Fruit fly (Drosophila melanogaster): ENCODE measurements around the gene CG31668.

Gene CG31668

DNA sequence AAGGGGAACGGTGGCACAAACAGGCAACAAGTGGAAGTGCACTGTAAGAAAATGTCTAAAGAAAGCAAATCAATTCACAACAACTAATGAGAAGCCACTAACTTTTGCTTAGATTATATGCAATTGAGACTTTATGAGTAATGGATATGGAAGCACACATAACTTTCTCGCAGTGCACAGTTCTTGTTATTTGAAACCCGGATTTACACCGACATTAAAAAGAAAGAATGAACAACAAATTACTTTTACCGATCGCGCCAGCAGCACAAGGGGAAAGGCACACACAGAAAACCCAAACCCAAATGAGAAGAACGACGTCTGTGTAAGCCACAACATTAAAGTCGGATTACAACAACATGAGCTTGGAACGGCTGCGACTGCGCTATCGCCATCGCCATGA, 16.9 kb downstream of the CG31668 start (continued):
- TF ChIP-seq CG13296 (GFP tag; optimal IDR thresholded peaks at IDR 0.05) = no peak
- TF ChIP-seq Drgx (GFP tag; IDR thresholded peaks at IDR 0.05) = peak; percentile 19; the same call in 1 of the 2 replicates
- peak; percentile 77 for TF ChIP-seq ci (GFP tag; IDR thresholded peaks at IDR 0.05)
- TF ChIP-seq CG31365 (tag; optimal IDR thresholded peaks at IDR 0.05) = peak; percentile 14
- TF ChIP-seq CG31224 (GFP tag; IDR thresholded peaks at IDR 0.05) = no peak
- peak; percentile 32 for TF ChIP-seq stwl (tag; optimal IDR thresholded peaks at IDR 0.05)
- TF ChIP-seq bcd (GFP tag; optimal IDR thresholded peaks at IDR 0.05) = peak; percentile 46
- peak; percentile 40 for TF ChIP-seq ind (GFP tag; optimal IDR thresholded peaks at IDR 0.05)
- TF ChIP-seq Six4 (GFP tag; optimal IDR thresholded peaks at IDR 0.05) = peak; percentile 79
- peak; percentile 14; the same call in 1 of the 2 replicates for TF ChIP-seq Ada2b (GFP tag; IDR thresholded peaks at IDR 0.05)

DNA sequence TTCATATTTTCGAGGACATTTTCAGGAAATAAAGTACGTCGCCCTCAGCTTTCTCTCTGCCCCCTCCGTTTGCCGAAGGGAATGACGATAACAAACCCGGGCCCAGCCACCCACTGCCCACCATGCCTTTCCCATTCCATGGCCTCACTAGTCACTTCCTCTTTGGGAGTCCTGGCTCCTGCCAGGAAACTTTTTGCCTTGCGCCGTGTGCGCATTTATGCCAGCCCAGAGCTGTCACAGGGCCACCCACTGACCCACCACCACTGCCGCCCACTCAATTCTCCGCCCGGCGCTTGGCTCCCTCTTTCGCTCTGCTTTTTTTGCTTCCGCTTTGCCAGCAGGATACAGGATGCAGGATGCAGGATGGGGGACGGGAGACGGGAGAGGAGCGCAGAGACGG, 18.6 kb downstream of the CG31668 start:
- TF ChIP-seq Hey (tag; optimal IDR thresholded peaks at IDR 0.05) (peak; percentile 20), CG6791 (GFP tag; IDR thresholded peaks at IDR 0.05; ENCODE audit: partially characterized antibody) (no peak), bcd (GFP tag; optimal IDR thresholded peaks at IDR 0.05) (no peak), so (GFP tag; IDR thresholded peaks at IDR 0.05) (no peak), NC2α (GFP tag; optimal IDR thresholded peaks at IDR 0.05) (no peak), CG30431 (GFP tag; optimal IDR thresholded peaks at IDR 0.05) (no peak), CG11504 (tag; optimal IDR thresholded peaks at IDR 0.05) (no peak), ems (GFP tag; optimal IDR thresholded peaks at IDR 0.05) (no peak), twi (tag; optimal IDR thresholded peaks at IDR 0.05) (no peak), PHDP (tag; optimal IDR thresholded peaks at IDR 0.05) (no peak), CG12299 (tag; optimal IDR thresholded peaks at IDR 0.05) (no peak), aop (GFP tag; IDR thresholded peaks at IDR 0.05) (0 out of 2 replicates have a peak, but pooled peaks have one; percentile 6), MESR4 (GFP tag; optimal IDR thresholded peaks at IDR 0.05) (no peak), Sry-β (GFP tag; optimal IDR thresholded peaks at IDR 0.05) (no peak), Max (GFP tag; optimal IDR thresholded peaks at IDR 0.05) (no peak), CG18599 (GFP tag; optimal IDR thresholded peaks at IDR 0.05) (peak; percentile 30), CG14860 (GFP tag; IDR thresholded peaks at IDR 0.05; ENCODE audit: partially characterized antibody) (no peak), jigr1 (GFP tag; IDR thresholded peaks at IDR 0.05) (no peak), Mrtf (GFP tag; IDR thresholded peaks at IDR 0.05) (no peak), Asciz (GFP tag; optimal IDR thresholded peaks at IDR 0.05) (no peak), CG17385 (GFP tag; optimal IDR thresholded peaks at IDR 0.05) (no peak), CTCF (GFP tag; optimal IDR thresholded peaks at IDR 0.05) (no peak), Mad (GFP tag; optimal IDR thresholded peaks at IDR 0.05) (no peak), CG13424 (tag; optimal IDR thresholded peaks at IDR 0.05) (no peak), eve (GFP tag; optimal IDR thresholded peaks at IDR 0.05) (peak in 1 of 2 experiments; percentile 37), shn (GFP tag; optimal IDR thresholded peaks at IDR 0.05) (no peak), CG31224 (GFP tag; IDR thresholded peaks at IDR 0.05) (peak; percentile 94), trem (tag; optimal IDR thresholded peaks at IDR 0.05) (no peak), CG31388 (GFP tag; optimal IDR thresholded peaks at IDR 0.05) (no peak), ATbp (GFP tag; optimal IDR thresholded peaks at IDR 0.05) (no peak), CG16779 (GFP tag; IDR thresholded peaks at IDR 0.05) (peak; percentile 40; the same call in 1 of the 2 replicates), CG10959 (GFP tag; IDR thresholded peaks at IDR 0.05) (peak; percentile 8; the same call in 1 of the 2 replicates), slbo (GFP tag; IDR thresholded peaks at IDR 0.05) (no peak)
